Fruit fly (Drosophila melanogaster): ENCODE data around the gene indra.

DNA sequence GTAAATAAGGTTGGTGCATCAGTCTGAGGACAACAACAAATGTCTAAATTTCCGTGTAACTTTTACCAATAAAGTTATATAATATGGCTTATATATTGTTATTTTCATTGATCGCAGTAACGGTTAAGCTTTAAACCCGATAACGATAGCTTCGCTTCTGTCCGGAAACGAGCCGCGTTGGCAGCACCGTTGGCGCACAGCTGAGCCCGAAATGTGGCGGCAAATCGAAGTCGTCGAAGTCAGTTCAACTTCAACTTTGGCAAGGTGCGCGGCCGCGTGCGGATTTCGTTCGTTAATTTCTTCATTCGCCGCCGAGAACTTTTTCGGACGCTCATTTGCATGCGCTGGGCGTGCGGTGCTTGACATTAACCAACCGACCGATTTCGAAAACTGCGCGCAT lies 24.0 kb downstream of the indra start, which contains the start of gene Myo61F:
- no peak for TF ChIP-seq Gug (GFP tag; IDR thresholded peaks at IDR 0.05)
- TF ChIP-seq CG1621 (tag; optimal IDR thresholded peaks at IDR 0.05) = no peak
- no peak for TF ChIP-seq fd85E (GFP tag; optimal IDR thresholded peaks at IDR 0.05)
- TF ChIP-seq spab (GFP tag; optimal IDR thresholded peaks at IDR 0.05) = no peak
- no peak for TF ChIP-seq CG10669 (GFP tag; optimal IDR thresholded peaks at IDR 0.05)
- no peak for TF ChIP-seq Met (GFP tag; optimal IDR thresholded peaks at IDR 0.05)
- no peak for TF ChIP-seq ss (GFP tag; optimal IDR thresholded peaks at IDR 0.05)
- TF ChIP-seq vri (GFP tag; optimal IDR thresholded peaks at IDR 0.05) = peak; percentile 79
- no peak for TF ChIP-seq CG6808 (GFP tag; optimal IDR thresholded peaks at IDR 0.05)
- no peak for TF ChIP-seq dac (GFP tag; optimal IDR thresholded peaks at IDR 0.05)
- no peak for TF ChIP-seq net (GFP tag; optimal IDR thresholded peaks at IDR 0.05)

All from whole organism, prepupa.